Fruit fly (Drosophila melanogaster) whole organism, larva: ENCODE measurements around the gene Kap-alpha1.

Source experiments
- noc ChIP-seq: fragments of 200-800 bp; sonication (Bioruptor generic); optimal IDR thresholded peaks from 3 replicates; lab custom pipeline; 2019; ENCODE audit warnings: missing biosample characterization, mild to moderate bottlenecking, missing genetic modification characterization, moderate library complexity

Kap-alpha1 gene

DNA sequence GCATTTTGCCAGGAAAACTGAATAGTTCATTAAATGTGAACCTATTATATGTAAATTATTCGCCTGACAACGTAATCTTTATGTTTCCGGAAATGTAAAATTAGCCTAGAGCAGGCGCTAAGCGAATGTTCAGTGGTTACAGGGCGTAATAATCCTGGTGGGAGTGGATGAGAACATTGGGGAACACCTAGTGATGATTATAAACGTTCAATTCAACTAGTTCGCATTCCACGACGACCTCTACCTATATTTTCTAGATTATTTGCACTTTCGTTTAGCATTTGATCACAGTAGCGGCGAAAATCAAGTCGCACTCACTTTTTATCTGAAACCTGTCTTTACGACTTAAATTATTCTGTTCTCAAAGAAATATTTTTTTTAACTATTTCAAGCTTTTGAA lies 489 bp downstream of the Kap-alpha1 start:
- no peak for TF ChIP-seq noc (tag; lab: Kevin White, UChicago)

dm6 chr3L:19812491-19812890 lies 5.5 kb downstream of the Kap-alpha1 start:
- no peak for TF ChIP-seq noc (tag; lab: Kevin White, UChicago)

- no peak for TF ChIP-seq noc (tag; lab: Kevin White, UChicago)
Observed at dm6 chr3L:19813075-19813903, 6.3 kb downstream of the Kap-alpha1 start, which contains the start of gene Cyp305a1. TSS of gene Cyp305a1 (minus strand) at chr3L:19813339.

dm6 chr3L:19815472-19816150 lies 8.6 kb downstream of the Kap-alpha1 start, which contains the start of gene cyc:
TSS of gene cyc (minus strand) at chr3L:19815938.
- no peak for TF ChIP-seq noc (tag; lab: Kevin White, UChicago)

dm6 chr3L:19817807-19818531 lies 10.9 kb downstream of the Kap-alpha1 start, which contains the start of the genes Fibp and Deaf1:
TSS of gene Fibp (minus strand) at chr3L:19817967.
TSS of gene Deaf1 (plus strand) at chr3L:19818174.
- peak; percentile 82 for TF ChIP-seq noc (tag; lab: Kevin White, UChicago)

- no peak for TF ChIP-seq noc (tag; lab: Kevin White, UChicago)
Observed at dm6 chr3L:19818701-19819100, 11.7 kb downstream of the Kap-alpha1 start.

- TF ChIP-seq noc (tag; lab: Kevin White, UChicago), result no peak
Observed at dm6 chr3L:19833227-19833626, 26.2 kb downstream of the Kap-alpha1 start.

DNA sequence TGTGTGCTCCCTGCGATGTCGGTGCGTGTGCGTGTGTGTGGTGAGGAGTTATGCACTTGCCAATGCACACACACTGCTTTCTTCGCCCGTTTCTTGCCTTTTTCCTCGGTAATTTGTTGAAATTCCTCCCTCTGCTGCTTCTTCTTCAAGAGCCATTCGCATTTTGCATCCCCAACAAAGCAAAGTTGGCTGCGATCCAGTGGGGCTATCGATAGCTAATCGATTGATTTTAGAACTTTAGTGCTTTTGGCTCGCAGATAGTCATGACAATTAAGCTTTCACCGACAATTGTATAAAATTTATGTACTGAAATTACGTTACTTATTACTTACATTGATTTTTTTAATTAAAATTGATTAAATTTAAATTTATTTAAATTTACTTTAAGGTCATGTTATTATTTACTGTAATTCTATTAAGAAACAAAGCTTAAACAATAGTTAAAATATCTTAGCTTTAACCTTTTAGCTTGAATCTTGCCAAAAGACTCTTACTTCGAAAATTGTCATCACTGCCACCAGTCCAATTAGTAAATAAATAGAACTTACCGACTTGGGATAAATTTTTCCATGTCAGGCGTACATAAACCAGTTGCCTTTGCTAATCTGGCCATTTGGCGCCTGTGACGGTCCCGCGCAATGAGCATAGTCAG lies 27.2 kb downstream of the Kap-alpha1 start, which contains the start of the genes trc and CG32221:
Gene trc (minus strand): TSS at position 162 of the 652 bp plus-strand sequence.
Gene CG32221 (plus strand): TSS at position 528 of the 652 bp plus-strand sequence.
- TF ChIP-seq noc (tag; lab: Kevin White, UChicago), result no peak

- no peak for TF ChIP-seq noc (tag; lab: Kevin White, UChicago)
Observed at dm6 chr3L:19836375-19836937, 29.4 kb downstream of the Kap-alpha1 start, which contains the start of gene kto. TSS of gene kto (plus strand) at chr3L:19836614.

DNA sequence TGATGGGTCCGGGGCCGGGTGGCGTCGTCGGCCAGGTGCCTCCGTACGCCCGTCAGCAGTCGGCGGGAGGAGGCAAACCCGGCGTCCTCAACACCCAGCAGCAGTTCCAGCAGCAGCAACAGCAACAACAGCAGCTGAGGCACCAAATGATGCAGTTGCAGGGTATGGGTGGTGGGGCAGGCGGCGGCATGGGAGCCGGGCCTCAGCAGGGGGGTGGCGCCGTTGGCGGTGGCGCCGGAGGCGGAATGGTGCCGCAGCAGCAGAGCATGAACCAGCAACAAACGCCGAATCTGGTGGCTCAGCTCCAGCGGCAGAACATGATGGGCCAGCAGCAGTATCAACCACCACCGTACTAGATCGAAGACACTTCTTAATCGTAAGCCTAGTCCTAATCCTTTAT lies 37.5 kb downstream of the Kap-alpha1 start:
- no peak for TF ChIP-seq noc (tag; lab: Kevin White, UChicago)

dm6 chr3L:19845047-19845906 lies 38.2 kb downstream of the Kap-alpha1 start, which contains the start of gene Papss:
TSS of gene Papss (plus strand) at chr3L:19845293.
- TF ChIP-seq noc (tag; lab: Kevin White, UChicago), result peak; percentile 82

DNA sequence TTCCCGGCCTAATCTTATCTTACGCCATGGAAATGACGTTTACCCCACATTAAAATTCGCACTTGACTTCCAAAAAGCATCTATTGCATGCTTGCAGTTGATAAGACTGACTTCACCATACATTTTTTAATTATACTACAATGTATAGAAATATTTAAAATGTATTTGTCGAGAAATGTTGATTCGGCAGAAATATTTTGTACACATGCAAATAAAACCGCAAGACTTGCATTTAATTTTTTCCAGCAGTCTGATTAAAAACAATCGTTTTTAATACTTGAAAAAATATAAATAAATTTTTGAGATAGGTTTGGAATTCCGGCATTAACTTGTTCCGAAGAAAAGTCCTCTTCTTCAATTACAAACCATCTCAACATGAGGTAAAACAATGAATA lies 38.9 kb downstream of the Kap-alpha1 start:
- no peak for TF ChIP-seq noc (tag; lab: Kevin White, UChicago)

DNA sequence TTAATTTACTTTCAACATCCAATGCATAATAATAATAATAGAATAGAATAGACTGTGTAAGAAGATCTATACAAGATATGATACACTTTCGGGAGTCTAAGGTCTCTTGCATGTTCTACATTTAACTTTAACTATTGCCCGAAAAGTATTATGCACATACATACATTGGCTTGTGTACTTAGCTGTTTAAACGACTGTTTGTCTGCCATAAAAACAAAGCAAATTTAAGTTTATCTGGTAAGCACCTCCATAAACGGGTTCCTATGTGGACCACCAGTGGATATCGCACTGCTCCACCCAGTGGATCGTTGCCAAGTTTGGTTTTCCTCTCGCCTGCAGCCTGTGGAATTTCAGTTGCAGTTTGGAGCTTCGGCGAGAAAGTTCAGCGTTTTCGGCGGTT lies 39.9 kb downstream of the Kap-alpha1 start:
- peak; percentile 33 for TF ChIP-seq noc (tag; lab: Kevin White, UChicago)

DNA sequence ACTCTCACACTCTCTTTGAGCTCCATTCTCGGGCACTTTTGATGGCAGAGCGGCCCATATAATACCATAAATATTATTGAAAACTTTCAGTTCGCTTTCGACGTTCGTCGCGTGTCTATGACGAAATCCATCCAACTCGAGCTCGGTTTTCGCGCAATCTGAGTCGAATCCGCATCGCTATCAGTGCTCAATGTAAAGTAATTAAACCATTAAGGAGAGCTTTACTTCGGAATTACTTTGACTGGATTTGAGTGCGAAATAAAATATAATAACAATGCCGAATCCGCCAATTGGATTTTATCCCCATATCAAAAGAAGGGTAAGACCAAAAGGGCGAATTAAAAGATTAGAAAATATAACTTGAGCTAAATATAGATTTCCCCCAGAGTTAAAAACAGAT lies 41.0 kb downstream of the Kap-alpha1 start:
- TF ChIP-seq noc (tag; lab: Kevin White, UChicago), result no peak
